Worm (Caenorhabditis elegans) whole organism, early embryonic: Measurements from ENCODE around the gene gst-20.

ENCODE experiments used
- B0310.2 ChIP-seq: sonication (generic microtip); optimal IDR thresholded peaks from 2 replicates; lab custom pipeline; 2016; ENCODE audit warnings: mild to moderate bottlenecking, missing genetic modification characterization, missing compliant biosample characterization
- F13C5.2 ChIP-seq: sonication (generic microtip); optimal IDR thresholded peaks from 2 replicates; lab custom pipeline; 2017; ENCODE audit warnings: mild to moderate bottlenecking, missing genetic modification characterization, inconsistent platforms, missing compliant biosample characterization
- aly-1 ChIP-seq: sonication (generic microtip); optimal IDR thresholded peaks from 2 replicates; lab custom pipeline; 2016; ENCODE audit warnings: missing genetic modification characterization, missing compliant biosample characterization
- ama-1 ChIP-seq: fragments of 150-350 bp; optimal IDR thresholded peaks from 2 replicates; lab custom pipeline; 2014
- ceh-13 ChIP-seq: fragments of 200-800 bp; sonication (Bioruptor generic); optimal IDR thresholded peaks from 2 replicates; lab custom pipeline; 2018; ENCODE audit warnings: mild to moderate bottlenecking, missing genetic modification characterization, missing compliant biosample characterization
- ceh-36 ChIP-seq: sonication (generic microtip); optimal IDR thresholded peaks from 2 replicates; lab custom pipeline; 2016; ENCODE audit warnings: missing genetic modification characterization, inconsistent platforms, missing compliant biosample characterization
- ets-7 ChIP-seq: sonication (generic microtip); optimal IDR thresholded peaks from 2 replicates; lab custom pipeline; 2016; ENCODE audit warnings: missing genotype, missing genetic modification characterization, missing compliant biosample characterization
- flt-1 ChIP-seq: fragments of 200-800 bp; sonication (Bioruptor generic); IDR thresholded peaks from 2 replicates; pipeline ENCODE4 v1.3.6; 2022; ENCODE audit warnings: missing genetic modification characterization, missing compliant biosample characterization
- hmbx-1 ChIP-seq: sonication (generic microtip); optimal IDR thresholded peaks from 2 replicates; lab custom pipeline; 2016; ENCODE audit warnings: mild to moderate bottlenecking, missing genetic modification characterization, missing compliant biosample characterization
- hmg-4 ChIP-seq: fragments of 200-800 bp; sonication (Bioruptor generic); optimal IDR thresholded peaks from 2 replicates; lab custom pipeline; 2018; ENCODE audit warnings: mild to moderate bottlenecking, missing genetic modification characterization, missing compliant biosample characterization
- hnd-1 ChIP-seq: sonication (generic microtip); optimal IDR thresholded peaks from 2 replicates; lab custom pipeline; 2016; ENCODE audit warnings: missing genetic modification characterization, missing compliant biosample characterization
- pes-1 ChIP-seq: fragments of 200-800 bp; sonication (Bioruptor generic); IDR thresholded peaks from 2 replicates; pipeline ENCODE4 v1.3.6; 2022; ENCODE audit warnings: missing genetic modification reagents, missing genetic modification characterization, missing compliant biosample characterization
- scrt-1 ChIP-seq: fragments of 200-800 bp; sonication (Bioruptor generic); IDR thresholded peaks from 2 replicates; pipeline ENCODE4 v1.3.6; 2022; ENCODE audit warnings: missing genetic modification characterization, missing compliant biosample characterization
- sea-1 ChIP-seq: fragments of 200-800 bp; sonication (Bioruptor generic); conservative IDR thresholded peaks from 2 replicates; pipeline ENCODE4 v1.3.6; 2022; ENCODE audit warnings: missing genetic modification characterization, missing compliant biosample characterization
- tbx-11 ChIP-seq: fragments of 200-800 bp; sonication (Bioruptor generic); IDR thresholded peaks from 2 replicates; pipeline ENCODE4 v1.3.6; 2022; ENCODE audit warnings: missing genetic modification characterization, missing compliant biosample characterization
- tbx-37 ChIP-seq: fragments of 200-800 bp; sonication (Bioruptor generic); conservative IDR thresholded peaks from 2 replicates; pipeline ENCODE4 v1.3.6; 2022; ENCODE audit warnings: missing genetic modification reagents, missing genetic modification characterization, missing compliant biosample characterization
- tra-4 ChIP-seq: sonication (generic microtip); optimal IDR thresholded peaks from 2 replicates; lab custom pipeline; 2017; ENCODE audit warnings: missing genetic modification characterization, missing compliant biosample characterization

gst-20 gene

ce11 chrII:13637464-13637863 is 27.8 kb upstream of the gst-20 start:
- TF ChIP-seq aly-1 (tag; lab: Kevin White, UChicago) = peak; percentile 23
- TF ChIP-seq tbx-37 = no peak

- no peak for TF ChIP-seq hnd-1 (tag; lab: Kevin White, UChicago)
- TF ChIP-seq B0310.2 (tag; lab: Kevin White, UChicago) = peak; percentile 10
- no peak for TF ChIP-seq hmbx-1 (tag; lab: Kevin White, UChicago)
- no peak for TF ChIP-seq ama-1
These were observed 27.0 kb upstream of the gst-20 start for ce11 chrII:13636596-13636995.

ce11 chrII:13632238-13632637 is 22.6 kb upstream of the gst-20 start, which contains the start of gene tag-10:
Gene tag-10 (plus strand): TSS chrII:13632584.
- TF ChIP-seq ceh-13 = no peak
- no peak for TF ChIP-seq ama-1
- no peak for TF ChIP-seq ceh-36 (tag; lab: Kevin White, UChicago)
- no peak for TF ChIP-seq tbx-37
- TF ChIP-seq tbx-11 = no peak
- TF ChIP-seq pes-1 (GFP tag; lab: Robert Waterston, UW) = no peak
- TF ChIP-seq scrt-1 = no peak
- TF ChIP-seq sea-1 (GFP tag; lab: Robert Waterston, UW) = no peak
- TF ChIP-seq F13C5.2 (tag; lab: Kevin White, UChicago) = no peak
- no peak for TF ChIP-seq flt-1 (GFP tag; lab: Robert Waterston, UW)
- TF ChIP-seq aly-1 (tag; lab: Kevin White, UChicago) = no peak
- no peak for TF ChIP-seq hmg-4 (GFP tag; lab: Kevin White, UChicago)

DNA sequence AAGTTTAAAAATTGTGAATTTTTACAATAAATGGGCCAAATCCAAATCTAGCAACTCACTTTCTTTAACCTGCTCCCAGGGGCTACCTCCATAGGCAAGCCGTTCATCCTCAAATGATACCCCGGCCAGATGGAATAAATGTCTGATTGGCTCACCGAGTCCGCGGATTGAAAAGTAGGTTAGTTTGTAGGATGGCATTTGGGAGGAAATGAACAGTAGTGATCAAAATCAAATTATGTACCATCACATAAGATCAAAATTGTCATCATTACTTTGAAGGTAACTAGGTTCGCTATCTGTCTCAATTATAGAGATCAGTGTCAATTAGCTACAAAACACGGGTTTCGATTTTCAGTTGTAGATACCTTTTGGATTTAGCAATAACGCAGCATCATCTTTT is 21.1 kb upstream of the gst-20 start, which contains the start of the genes gst-17 and gst-18:
gst-17 (minus strand) TSS at position 101 of the 400 bp plus-strand sequence.
gst-18 (minus strand) TSS at position 198 of the 400 bp plus-strand sequence.
- TF ChIP-seq hnd-1 (tag; lab: Kevin White, UChicago) (no peak), ceh-36 (tag; lab: Kevin White, UChicago) (no peak), sea-1 (GFP tag; lab: Robert Waterston, UW) (no peak), tra-4 (tag; lab: Kevin White, UChicago) (no peak), scrt-1 (no peak), F13C5.2 (tag; lab: Kevin White, UChicago) (no peak), flt-1 (GFP tag; lab: Robert Waterston, UW) (no peak), ceh-13 (no peak), ets-7 (no peak), hmbx-1 (tag; lab: Kevin White, UChicago) (no peak), ama-1 (no peak), tbx-37 (no peak), tbx-11 (no peak), hmg-4 (GFP tag; lab: Kevin White, UChicago) (no peak), pes-1 (GFP tag; lab: Robert Waterston, UW) (no peak), B0310.2 (tag; lab: Kevin White, UChicago) (no peak), aly-1 (tag; lab: Kevin White, UChicago) (no peak)

DNA sequence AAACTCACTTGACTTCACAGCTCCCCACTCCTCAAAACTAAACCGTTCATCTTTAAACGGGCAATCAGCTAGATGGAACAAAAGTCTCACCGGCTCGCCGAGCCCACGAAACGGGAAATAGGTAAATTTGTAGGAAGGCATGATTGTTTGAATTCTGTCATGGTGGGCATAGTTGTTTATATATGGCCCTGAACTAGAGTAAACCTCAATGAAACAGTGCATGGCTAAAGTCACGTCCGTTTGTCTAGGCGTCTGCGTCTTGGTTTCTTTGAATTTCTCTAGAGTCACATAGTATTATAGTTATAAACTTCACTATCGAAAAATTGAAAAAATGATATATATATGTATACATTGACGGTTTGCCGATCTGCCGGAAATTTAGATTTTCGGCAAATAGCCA is 17.4 kb upstream of the gst-20 start, which contains the start of gene gst-19:
gst-19 (minus strand) TSS at position 145 of the 400 bp plus-strand sequence.
- TF ChIP-seq B0310.2 (tag; lab: Kevin White, UChicago) = no peak
- TF ChIP-seq F13C5.2 (tag; lab: Kevin White, UChicago) = no peak
- TF ChIP-seq hmg-4 (GFP tag; lab: Kevin White, UChicago) = no peak
- no peak for TF ChIP-seq hmbx-1 (tag; lab: Kevin White, UChicago)
- no peak for TF ChIP-seq pes-1 (GFP tag; lab: Robert Waterston, UW)
- no peak for TF ChIP-seq hnd-1 (tag; lab: Kevin White, UChicago)
- no peak for TF ChIP-seq ama-1
- no peak for TF ChIP-seq flt-1 (GFP tag; lab: Robert Waterston, UW)
- no peak for TF ChIP-seq ceh-13
- TF ChIP-seq ets-7 = no peak

DNA sequence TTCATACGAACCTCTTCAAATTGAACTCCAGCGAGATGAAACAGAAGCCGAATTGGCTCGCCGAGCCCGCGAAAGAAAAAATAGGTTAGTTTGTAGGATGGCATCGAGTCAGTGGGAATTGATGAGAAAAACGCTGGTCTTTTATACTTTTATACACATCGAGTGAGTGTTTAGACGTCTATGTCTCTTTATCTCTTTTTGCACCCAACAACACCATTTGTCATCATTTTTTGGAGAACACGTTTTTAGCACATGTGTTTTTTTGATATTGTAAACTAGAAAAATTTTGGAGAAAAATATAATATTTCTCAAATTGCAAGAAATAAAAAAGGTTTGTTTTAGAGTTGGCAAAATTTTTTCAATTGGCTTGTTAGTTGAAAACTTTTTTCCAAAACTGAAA is 14.7 kb upstream of the gst-20 start, which contains the start of gene gst-16:
gst-16 (minus strand) TSS at position 111 of the 400 bp plus-strand sequence.
- TF ChIP-seq tra-4 (tag; lab: Kevin White, UChicago) = no peak
- TF ChIP-seq pes-1 (GFP tag; lab: Robert Waterston, UW) = no peak
- TF ChIP-seq tbx-37 = no peak
- no peak for TF ChIP-seq hnd-1 (tag; lab: Kevin White, UChicago)
- TF ChIP-seq ceh-36 (tag; lab: Kevin White, UChicago) = no peak
- TF ChIP-seq ets-7 = no peak
- TF ChIP-seq aly-1 (tag; lab: Kevin White, UChicago) = no peak
- TF ChIP-seq flt-1 (GFP tag; lab: Robert Waterston, UW) = no peak
- TF ChIP-seq sea-1 (GFP tag; lab: Robert Waterston, UW) = no peak
- TF ChIP-seq F13C5.2 (tag; lab: Kevin White, UChicago) = no peak
- TF ChIP-seq ceh-13 = no peak

- no peak for TF ChIP-seq hmbx-1 (tag; lab: Kevin White, UChicago)
- no peak for TF ChIP-seq aly-1 (tag; lab: Kevin White, UChicago)
- no peak for TF ChIP-seq sea-1 (GFP tag; lab: Robert Waterston, UW)
- no peak for TF ChIP-seq ceh-36 (tag; lab: Kevin White, UChicago)
- no peak for TF ChIP-seq tra-4 (tag; lab: Kevin White, UChicago)
- no peak for TF ChIP-seq hnd-1 (tag; lab: Kevin White, UChicago)
- no peak for TF ChIP-seq ama-1
- TF ChIP-seq tbx-37 = no peak
- TF ChIP-seq hmg-4 (GFP tag; lab: Kevin White, UChicago) = no peak
- no peak for TF ChIP-seq scrt-1
- TF ChIP-seq ets-7 = no peak
- TF ChIP-seq F13C5.2 (tag; lab: Kevin White, UChicago) = no peak
- no peak for TF ChIP-seq pes-1 (GFP tag; lab: Robert Waterston, UW)
- no peak for TF ChIP-seq B0310.2 (tag; lab: Kevin White, UChicago)
- TF ChIP-seq flt-1 (GFP tag; lab: Robert Waterston, UW) = no peak
- TF ChIP-seq tbx-11 = no peak
- TF ChIP-seq ceh-13 = no peak
These were observed 8.2 kb upstream of the gst-20 start, which contains the start of gene gst-12 for ce11 chrII:13617808-13618207. Gene gst-12 (minus strand): TSS chrII:13618061.

DNA sequence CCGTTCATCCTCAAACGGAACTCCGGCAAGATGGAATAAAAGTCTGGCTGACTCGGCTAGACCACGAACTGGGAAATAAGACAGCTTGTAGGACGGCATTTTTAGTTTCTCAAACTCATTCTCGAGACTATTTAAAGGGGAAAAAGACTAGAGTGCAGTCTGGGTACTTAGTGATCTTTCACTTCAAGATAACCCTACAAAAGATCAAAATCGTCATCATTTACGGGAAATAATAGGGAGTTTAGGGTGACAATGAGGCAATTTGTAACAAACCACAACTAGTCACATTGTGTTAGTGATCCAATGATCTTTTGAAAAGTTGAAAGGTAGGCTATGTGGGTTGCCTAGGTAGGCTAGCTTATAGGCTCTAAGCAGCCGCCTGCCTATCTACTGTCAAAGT is 6.4 kb upstream of the gst-20 start, which contains the start of gene gst-14:
gst-14 (minus strand) TSS at position 101 of the 400 bp plus-strand sequence.
- no peak for TF ChIP-seq aly-1 (tag; lab: Kevin White, UChicago)
- TF ChIP-seq tra-4 (tag; lab: Kevin White, UChicago) = no peak
- TF ChIP-seq tbx-37 = no peak
- TF ChIP-seq ets-7 = no peak
- no peak for TF ChIP-seq F13C5.2 (tag; lab: Kevin White, UChicago)
- no peak for TF ChIP-seq tbx-11
- no peak for TF ChIP-seq pes-1 (GFP tag; lab: Robert Waterston, UW)
- no peak for TF ChIP-seq sea-1 (GFP tag; lab: Robert Waterston, UW)
- TF ChIP-seq B0310.2 (tag; lab: Kevin White, UChicago) = no peak
- TF ChIP-seq flt-1 (GFP tag; lab: Robert Waterston, UW) = no peak
